Fruit fly (Drosophila melanogaster) whole organism, embryonic: ENCODE data around the gene CSN1b.

ENCODE experiments used
- Adf1 ChIP-seq: fragments of 200-800 bp; sonication (Bioruptor generic); IDR thresholded peaks from 2 replicates; pipeline ENCODE4 v1.3.6; 2022; ENCODE audit warnings: missing biosample characterization, missing genetic modification characterization
- C15 ChIP-seq: fragments of 200-800 bp; sonication (Bioruptor generic); IDR thresholded peaks from 3 replicates; pipeline ENCODE4 v1.3.6; 2022; ENCODE audit warnings: missing biosample characterization, missing genetic modification characterization
- CG10147 ChIP-seq: fragments of 200-800 bp; sonication (Bioruptor generic); optimal IDR thresholded peaks from 2 replicates; lab custom pipeline; 2019; ENCODE audit warnings: missing biosample characterization, mild to moderate bottlenecking, missing genetic modification characterization, moderate library complexity
- CG10366 ChIP-seq: fragments of 200-800 bp; sonication (Bioruptor generic); IDR thresholded peaks from 2 replicates; pipeline ENCODE4 v1.3.6; 2022; ENCODE audit warnings: missing biosample characterization, missing genetic modification characterization
- CG10462 ChIP-seq: fragments of 200-800 bp; sonication (Bioruptor generic); optimal IDR thresholded peaks from 2 replicates; lab custom pipeline; 2016; ENCODE audit warnings: missing biosample characterization, missing genetic modification characterization
- CG11398 ChIP-seq: fragments of 200-800 bp; sonication (Bioruptor generic); optimal IDR thresholded peaks from 2 replicates; lab custom pipeline; 2016; ENCODE audit warnings: missing biosample characterization, missing genetic modification characterization
- CG14710 ChIP-seq: fragments of 200-800 bp; sonication (Bioruptor generic); optimal IDR thresholded peaks from 3 replicates; lab custom pipeline; 2019; ENCODE audit warnings: missing biosample characterization, mild to moderate bottlenecking, missing genetic modification characterization, moderate library complexity
- CG14965 ChIP-seq: fragments of 200-800 bp; sonication (Bioruptor generic); optimal IDR thresholded peaks from 2 replicates; lab custom pipeline; 2016; ENCODE audit warnings: missing biosample characterization, missing genetic modification characterization, borderline replicate concordance
- CG15514 ChIP-seq: fragments of 200-800 bp; sonication (Bioruptor generic); optimal IDR thresholded peaks from 3 replicates; lab custom pipeline; 2017; ENCODE audit warnings: missing biosample characterization, missing genetic modification characterization, mild to moderate bottlenecking, moderate library complexity, missing genetic modification reagents
- CG15601 ChIP-seq: fragments of 200-800 bp; sonication (Bioruptor generic); optimal IDR thresholded peaks from 3 replicates; lab custom pipeline; 2019; ENCODE audit warnings: missing biosample characterization, mild to moderate bottlenecking, missing genetic modification characterization, moderate library complexity
- CG16813 ChIP-seq: fragments of 200-800 bp; sonication (Bioruptor generic); IDR thresholded peaks from 3 replicates; pipeline ENCODE4 v1.3.6; 2022; ENCODE audit warnings: missing biosample characterization, missing genetic modification characterization; ENCODE audit not compliant: partially characterized antibody
- CG2199 ChIP-seq: fragments of 200-800 bp; sonication (Bioruptor generic); IDR thresholded peaks from 3 replicates; pipeline ENCODE4 v1.3.6; 2022; ENCODE audit warnings: missing biosample characterization, missing genetic modification characterization
- CG2202 ChIP-seq: fragments of 200-800 bp; sonication (Bioruptor generic); optimal IDR thresholded peaks from 2 replicates; lab custom pipeline; 2018; ENCODE audit warnings: missing biosample characterization, mild to moderate bottlenecking, missing genetic modification characterization
- CG31388 ChIP-seq: fragments of 200-800 bp; sonication (Bioruptor generic); optimal IDR thresholded peaks from 2 replicates; lab custom pipeline; 2016; ENCODE audit warnings: missing biosample characterization, missing genetic modification characterization
- CG3407 ChIP-seq: fragments of 200-800 bp; sonication (Bioruptor generic); optimal IDR thresholded peaks from 2 replicates; lab custom pipeline; 2018; ENCODE audit warnings: missing biosample characterization, mild to moderate bottlenecking, missing genetic modification characterization
- CG6254 ChIP-seq: fragments of 200-800 bp; sonication (Bioruptor generic); optimal IDR thresholded peaks from 3 replicates; lab custom pipeline; 2017; ENCODE audit warnings: mild to moderate bottlenecking, missing biosample characterization, missing genetic modification reagents, missing genetic modification characterization
- CG6683 ChIP-seq: fragments of 200-800 bp; sonication (Bioruptor generic); optimal IDR thresholded peaks from 2 replicates; lab custom pipeline; 2017; ENCODE audit warnings: missing biosample characterization, mild to moderate bottlenecking, missing genetic modification characterization, missing genetic modification reagents
- CG6765 ChIP-seq: fragments of 200-800 bp; sonication (Bioruptor generic); optimal IDR thresholded peaks from 3 replicates; lab custom pipeline; 2017; ENCODE audit warnings: missing biosample characterization, mild to moderate bottlenecking, missing genetic modification characterization
- CG6813 ChIP-seq: fragments of 200-800 bp; sonication (Bioruptor generic); optimal IDR thresholded peaks from 2 replicates; lab custom pipeline; 2017; ENCODE audit warnings: missing biosample characterization, missing genetic modification characterization, mild to moderate bottlenecking, moderate library complexity, missing genetic modification reagents
- CG7372 ChIP-seq: fragments of 200-800 bp; sonication (Bioruptor generic); IDR thresholded peaks from 2 replicates; pipeline ENCODE4 v1.3.6; 2022; ENCODE audit warnings: missing biosample characterization, missing genetic modification characterization
- CG7987 ChIP-seq: fragments of 200-800 bp; sonication (Bioruptor generic); optimal IDR thresholded peaks from 2 replicates; lab custom pipeline; 2018; ENCODE audit warnings: missing biosample characterization, mild to moderate bottlenecking, missing genetic modification characterization, moderate library complexity
- CG8281 ChIP-seq: fragments of 200-800 bp; sonication (Bioruptor generic); optimal IDR thresholded peaks from 2 replicates; lab custom pipeline; 2018; ENCODE audit warnings: missing biosample characterization, mild to moderate bottlenecking, missing genetic modification characterization, moderate library complexity
- CG8765 ChIP-seq: fragments of 200-800 bp; sonication (Bioruptor generic); IDR thresholded peaks from 2 replicates; pipeline ENCODE4 v1.3.6; 2022; ENCODE audit warnings: missing biosample characterization, missing genetic modification characterization
- Doc2 ChIP-seq: fragments of 200-800 bp; sonication (Bioruptor generic); IDR thresholded peaks from 2 replicates; pipeline ENCODE4 v1.3.6; 2022; ENCODE audit warnings: missing biosample characterization, missing genetic modification characterization
- Ets65A ChIP-seq: fragments of 200-800 bp; sonication (Bioruptor generic); peaks from one replicate; lab custom pipeline; 2016; ENCODE audit warnings: missing biosample characterization, missing genetic modification characterization
- Hey ChIP-seq: fragments of 200-800 bp; sonication (Bioruptor generic); optimal IDR thresholded peaks from 3 replicates; lab custom pipeline; 2018; ENCODE audit warnings: missing biosample characterization, mild to moderate bottlenecking, missing genetic modification characterization
- Hr78 ChIP-seq, 2 experiments: fragments of 200-800 bp in 1 of 2; fragments of >200 bp in 1 of 2; sonication (Bioruptor generic) in 1 of 2; optimal IDR thresholded peaks; 2 replicates each; lab custom pipeline; 2017 to 2019; ENCODE audit warnings: missing biosample characterization in 2 of 2, missing genetic modification characterization in 2 of 2, mild to moderate bottlenecking in 1 of 2, moderate library complexity in 1 of 2
- Jarid2 ChIP-seq: fragments of 200-800 bp; sonication (Bioruptor generic); optimal IDR thresholded peaks from 3 replicates; lab custom pipeline; 2017; ENCODE audit warnings: mild to moderate bottlenecking, missing biosample characterization, missing genetic modification reagents, missing genetic modification characterization
- Meics ChIP-seq: fragments of 200-800 bp; sonication (Bioruptor generic); optimal IDR thresholded peaks from 2 replicates; lab custom pipeline; 2017; ENCODE audit warnings: missing biosample characterization, mild to moderate bottlenecking, missing genetic modification characterization
- Mrtf ChIP-seq: fragments of 200-800 bp; sonication (Bioruptor generic); IDR thresholded peaks from 3 replicates; pipeline ENCODE4 v1.3.6; 2022; ENCODE audit warnings: missing biosample characterization, missing genetic modification characterization
- Optix ChIP-seq: fragments of 200-800 bp; sonication (Bioruptor generic); IDR thresholded peaks from 3 replicates; pipeline ENCODE4 v1.3.6; 2022; ENCODE audit warnings: missing biosample characterization, missing genetic modification characterization
- Rx ChIP-seq: fragments of 200-800 bp; sonication (Bioruptor generic); IDR thresholded peaks from 2 replicates; pipeline ENCODE4 v1.3.6; 2022; ENCODE audit warnings: missing biosample characterization, missing genetic modification characterization
- YL-1 ChIP-seq: fragments of 200-800 bp; sonication (Bioruptor generic); optimal IDR thresholded peaks from 3 replicates; lab custom pipeline; 2017; ENCODE audit warnings: missing biosample characterization, mild to moderate bottlenecking, missing genetic modification characterization
- amos ChIP-seq: fragments of 200-800 bp; sonication (Bioruptor generic); IDR thresholded peaks from 2 replicates; pipeline ENCODE4 v1.3.6; 2022; ENCODE audit warnings: missing biosample characterization, missing genetic modification characterization; ENCODE audit not compliant: partially characterized antibody
- bigmax ChIP-seq: fragments of 200-800 bp; sonication (Bioruptor generic); optimal IDR thresholded peaks from 2 replicates; lab custom pipeline; 2018; ENCODE audit warnings: missing biosample characterization, mild to moderate bottlenecking, missing genetic modification characterization
- btn ChIP-seq: fragments of 200-800 bp; sonication (Bioruptor generic); optimal IDR thresholded peaks from 2 replicates; lab custom pipeline; 2016; ENCODE audit warnings: missing biosample characterization, missing genetic modification characterization
- dmrt99B ChIP-seq: fragments of 200-800 bp; sonication (Bioruptor generic); optimal IDR thresholded peaks from 2 replicates; lab custom pipeline; 2018; ENCODE audit warnings: missing biosample characterization, mild to moderate bottlenecking, missing genetic modification characterization, moderate library complexity
- fu2 ChIP-seq: fragments of 200-800 bp; sonication (Bioruptor generic); optimal IDR thresholded peaks from 2 replicates; lab custom pipeline; 2016; ENCODE audit warnings: missing biosample characterization, missing genetic modification characterization
- gcm ChIP-seq: fragments of 200-800 bp; sonication (Bioruptor generic); optimal IDR thresholded peaks from 2 replicates; lab custom pipeline; 2019; ENCODE audit warnings: missing biosample characterization, mild to moderate bottlenecking, missing genetic modification characterization, moderate library complexity
- gt ChIP-seq: fragments of 200-800 bp; sonication (Bioruptor generic); IDR thresholded peaks from 2 replicates; pipeline ENCODE4 v1.3.6; 2022; ENCODE audit warnings: missing biosample characterization, missing genetic modification characterization
- h ChIP-seq: fragments of >200 bp; optimal IDR thresholded peaks from 2 replicates; lab custom pipeline; 2017
- jigr1 ChIP-seq: fragments of 200-800 bp; sonication (Bioruptor generic); IDR thresholded peaks from 3 replicates; pipeline ENCODE4 v1.3.6; 2022; ENCODE audit warnings: missing biosample characterization, missing genetic modification characterization
- maf-S ChIP-seq: fragments of 200-800 bp; sonication (Bioruptor generic); optimal IDR thresholded peaks from 2 replicates; lab custom pipeline; 2016; ENCODE audit warnings: missing biosample characterization, missing genetic modification characterization
- nerfin-2 ChIP-seq: fragments of 200-800 bp; sonication (Bioruptor generic); IDR thresholded peaks from 2 replicates; pipeline ENCODE4 v1.3.6; 2022; ENCODE audit warnings: missing biosample characterization, missing genetic modification characterization; ENCODE audit not compliant: partially characterized antibody
- ro ChIP-seq: fragments of 200-800 bp; sonication (Bioruptor generic); IDR thresholded peaks from 2 replicates; pipeline ENCODE4 v1.3.6; 2022; ENCODE audit warnings: missing biosample characterization, missing genetic modification characterization
- row ChIP-seq: fragments of 200-800 bp; sonication (Bioruptor generic); IDR thresholded peaks from 3 replicates; pipeline ENCODE4 v1.3.6; 2022; ENCODE audit warnings: missing biosample characterization, missing genetic modification characterization
- sima ChIP-seq: fragments of 200-800 bp; sonication (Bioruptor generic); optimal IDR thresholded peaks from 2 replicates; lab custom pipeline; 2016; ENCODE audit warnings: missing biosample characterization, missing genetic modification characterization
- sna ChIP-seq: fragments of 200-800 bp; sonication (Bioruptor generic); IDR thresholded peaks from 2 replicates; pipeline ENCODE4 v1.3.6; 2022; ENCODE audit warnings: missing biosample characterization, missing genetic modification characterization; ENCODE audit not compliant: partially characterized antibody
- toy ChIP-seq: fragments of 200-800 bp; sonication (Bioruptor generic); IDR thresholded peaks from 2 replicates; pipeline ENCODE4 v1.3.6; 2022; ENCODE audit warnings: missing biosample characterization, missing genetic modification characterization
- zen ChIP-seq: fragments of 200-800 bp; sonication (Bioruptor generic); optimal IDR thresholded peaks from 3 replicates; lab custom pipeline; 2018; ENCODE audit warnings: missing biosample characterization, mild to moderate bottlenecking, missing genetic modification characterization, moderate library complexity

The CSN1b gene

DNA sequence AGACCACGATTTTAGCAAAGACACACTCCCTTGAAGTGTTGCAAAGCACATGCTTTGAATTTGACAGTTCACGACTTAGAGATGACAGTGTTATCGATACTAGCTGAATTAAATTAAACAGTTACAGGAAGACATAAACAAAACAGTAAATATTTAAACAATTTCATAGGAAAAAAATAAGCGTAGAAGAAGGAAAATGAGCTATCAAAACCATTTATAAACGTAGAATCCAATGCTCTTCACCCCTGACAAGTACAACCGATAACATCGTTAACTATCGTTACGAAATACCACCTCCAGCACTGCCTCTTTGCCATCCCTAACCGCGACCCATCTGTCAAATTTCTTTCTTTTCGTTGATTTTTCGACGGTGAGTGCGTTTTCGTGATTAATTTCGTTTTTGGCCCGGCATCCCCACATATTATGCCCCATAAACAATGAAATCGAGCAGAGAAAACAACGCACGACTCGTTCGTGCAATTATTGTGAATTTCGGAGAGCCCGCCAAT, 5.9 kb downstream of the CSN1b start, which contains the start of gene RpL26 (continued):
- TF ChIP-seq C15 (GFP tag; lab: Robert Waterston, UW) (no peak), nerfin-2 (GFP tag; lab: Robert Waterston, UW) (peak; percentile 90), zen (peak; percentile 43), CG8281 (no peak), Adf1 (GFP tag; lab: Robert Waterston, UW) (peak; percentile 43), Mrtf (no peak; the same call in 2 of the 3 replicates), CG2199 (GFP tag; lab: Robert Waterston, UW) (no peak), CG10462 (GFP tag; lab: Kevin White, UChicago) (peak; percentile 46), row (GFP tag; lab: Robert Waterston, UW) (peak; percentile 96), h (no peak), amos (GFP tag; lab: Robert Waterston, UW) (peak; percentile 93), gcm (GFP tag; lab: Kevin White, UChicago) (peak; percentile 42), CG6254 (GFP tag; lab: Kevin White, UChicago) (no peak), CG15514 (GFP tag; lab: Kevin White, UChicago) (peak; percentile 69), fu2 (GFP tag; lab: Kevin White, UChicago) (peak; percentile 86), CG6765 (GFP tag; lab: Kevin White, UChicago) (peak; percentile 65), gt (GFP tag; lab: Robert Waterston, UW) (no peak), Hey (tag; lab: Kevin White, UChicago) (no peak), maf-S (GFP tag; lab: Kevin White, UChicago) (peak; percentile 86), CG7372 (peak; percentile 82), CG8765 (GFP tag; lab: Robert Waterston, UW) (peak; percentile 67; the same call in 1 of the 2 replicates), CG6683 (GFP tag; lab: Kevin White, UChicago) (no peak), btn (GFP tag; lab: Kevin White, UChicago) (no peak), Jarid2 (no peak), CG14710 (tag; lab: Kevin White, UChicago) (peak; percentile 87), CG16813 (GFP tag; lab: Robert Waterston, UW) (peak; percentile 99), jigr1 (GFP tag; lab: Robert Waterston, UW) (no peak), YL-1 (GFP tag; lab: Kevin White, UChicago) (peak; percentile 89), CG7987 (GFP tag; lab: Kevin White, UChicago) (peak; percentile 66), Doc2 (GFP tag; lab: Robert Waterston, UW) (no peak), CG10147 (GFP tag; lab: Kevin White, UChicago) (peak; percentile 61), CG6813 (GFP tag; lab: Kevin White, UChicago) (no peak), Hr78 (GFP tag; optimal IDR thresholded peaks at IDR 0.05; lab: Kevin White, UChicago) (no peak), Optix (0 out of 3 replicates have a peak, but pooled peaks have one; percentile 44), CG31388 (GFP tag; lab: Kevin White, UChicago) (no peak), CG3407 (peak; percentile 61), CG15601 (peak; percentile 77), CG10366 (GFP tag; lab: Robert Waterston, UW) (peak; percentile 62; the same call in 1 of the 2 replicates), sna (GFP tag; lab: Robert Waterston, UW) (peak; percentile 94), ro (GFP tag; lab: Robert Waterston, UW) (no peak), dmrt99B (tag; lab: Kevin White, UChicago) (no peak), CG14965 (GFP tag; lab: Kevin White, UChicago) (no peak), Ets65A (peak; percentile 98), Meics (GFP tag; lab: Kevin White, UChicago) (peak; percentile 68), CG2202 (tag; lab: Kevin White, UChicago) (peak; percentile 56), sima (GFP tag; lab: Kevin White, UChicago) (peak; percentile 47), toy (GFP tag; lab: Robert Waterston, UW) (peak; percentile 51; the same call in 1 of the 2 replicates), CG11398 (GFP tag; lab: Kevin White, UChicago) (peak; percentile 57), Rx (GFP tag; lab: Robert Waterston, UW) (peak; percentile 54; the same call in 1 of the 2 replicates), bigmax (GFP tag; lab: Kevin White, UChicago) (no peak)
